Worm (Caenorhabditis elegans) whole organism, young adult: Measurements from ENCODE around the gene ZK402.2.
"Not testable (repeated sequence)": the region's sequence is repeated elsewhere in the genome, so short reads cannot be mapped to it uniquely, and the experiment has no call there.

Experiments
- F23B12.7 ChIP-seq: sonication (generic microtip); optimal IDR thresholded peaks from 2 replicates; lab custom pipeline; 2017; ENCODE audit warnings: missing genetic modification characterization, mild to moderate bottlenecking, missing compliant biosample characterization, antibody characterized with exemption, moderate library complexity; ENCODE audit not compliant: insufficient read depth
- F37B4.10 ChIP-seq: fragments of 200-800 bp; sonication (Bioruptor generic); IDR thresholded peaks from 2 replicates; pipeline ENCODE4 v1.3.6; 2022; ENCODE audit warnings: missing genetic modification characterization, missing compliant biosample characterization
- F57A8.1 ChIP-seq: fragments of 200-800 bp; sonication (Bioruptor generic); optimal IDR thresholded peaks from 2 replicates; lab custom pipeline; 2018; ENCODE audit warnings: mild to moderate bottlenecking, missing genetic modification characterization, moderate library complexity, missing compliant biosample characterization
- Y95B8A.8 ChIP-seq: fragments of 200-800 bp; sonication (Bioruptor generic); IDR thresholded peaks from 2 replicates; pipeline ENCODE4 v1.3.6; 2022; ENCODE audit warnings: missing genetic modification reagents, missing genetic modification characterization, missing compliant biosample characterization
- ZK185.1 ChIP-seq: sonication (generic microtip); optimal IDR thresholded peaks from 2 replicates; lab custom pipeline; 2016; ENCODE audit warnings: mild to moderate bottlenecking, missing genetic modification characterization, missing compliant biosample characterization; ENCODE audit not compliant: poor library complexity, severe bottlenecking
- akir-1 ChIP-seq: fragments of 200-800 bp; sonication (Bioruptor generic); optimal IDR thresholded peaks from 2 replicates; lab custom pipeline; 2018; ENCODE audit warnings: mild to moderate bottlenecking, missing genetic modification characterization, moderate library complexity, missing compliant biosample characterization
- bed-2 ChIP-seq: fragments of 200-800 bp; sonication (Bioruptor generic); IDR thresholded peaks from 2 replicates; pipeline ENCODE4 v1.3.6; 2022; ENCODE audit warnings: missing genetic modification reagents, missing genetic modification characterization, missing compliant biosample characterization
- cebp-1 ChIP-seq, 2 experiments: fragments of 200-800 bp in 1 of 2; sonication (Bioruptor generic) in 1 of 2; sonication (generic microtip) in 1 of 2; IDR thresholded peaks in 1 of 2; optimal IDR thresholded peaks in 1 of 2; 2 replicates each; pipeline versions ENCODE4 v1.3.6 to Lab custom; 2017 to 2022; ENCODE audit warnings: missing compliant biosample characterization in 2 of 2, missing genetic modification characterization in 2 of 2, mild to moderate bottlenecking in 1 of 2, missing genetic modification reagents in 1 of 2, moderate library complexity in 1 of 2
- ceh-58 ChIP-seq: fragments of 200-800 bp; sonication (Bioruptor generic); IDR thresholded peaks from 2 replicates; pipeline ENCODE4 v1.3.6; 2022; ENCODE audit warnings: missing genetic modification characterization, missing compliant biosample characterization
- ceh-91 ChIP-seq: fragments of 200-800 bp; sonication (Bioruptor generic); IDR thresholded peaks from 2 replicates; pipeline ENCODE4 v1.3.6; 2022; ENCODE audit warnings: missing genetic modification reagents, missing genetic modification characterization, missing compliant biosample characterization
- dox-1 ChIP-seq: fragments of 200-800 bp; sonication (Bioruptor generic); IDR thresholded peaks from 2 replicates; pipeline ENCODE4 v1.3.6; 2022; ENCODE audit warnings: missing genetic modification reagents, missing genetic modification characterization, missing compliant biosample characterization
- egl-44 ChIP-seq: fragments of 200-800 bp; sonication (Bioruptor generic); IDR thresholded peaks from 2 replicates; pipeline ENCODE4 v1.3.6; 2022; ENCODE audit warnings: missing genetic modification reagents, missing genetic modification characterization, missing compliant biosample characterization
- ekl-4 ChIP-seq: fragments of 200-800 bp; sonication (Bioruptor generic); IDR thresholded peaks from 2 replicates; pipeline ENCODE4 v1.3.6; 2022; ENCODE audit warnings: missing genetic modification reagents, missing genetic modification characterization, missing compliant biosample characterization
- gei-17 ChIP-seq: fragments of 200-800 bp; sonication (Bioruptor generic); optimal IDR thresholded peaks from 2 replicates; lab custom pipeline; 2018; ENCODE audit warnings: mild to moderate bottlenecking, missing genetic modification characterization, missing compliant biosample characterization
- hrde-1 ChIP-seq: sonication (generic microtip); optimal IDR thresholded peaks from 2 replicates; lab custom pipeline; 2016; ENCODE audit warnings: missing genetic modification characterization, mild to moderate bottlenecking, missing compliant biosample characterization, moderate library complexity, missing genotype, missing genetic modification reagents, borderline replicate concordance
- let-526 ChIP-seq: fragments of 200-800 bp; sonication (Bioruptor generic); IDR thresholded peaks from 2 replicates; pipeline ENCODE4 v1.3.6; 2022; ENCODE audit warnings: missing genetic modification reagents, missing genetic modification characterization, missing compliant biosample characterization
- lin-35 ChIP-seq, 3 experiments: fragments of 150-350 bp in 2 of 3; sonication (generic microtip) in 1 of 3; optimal IDR thresholded peaks; 2 replicates each; lab custom pipeline; 2014 to 2018; ENCODE audit warnings: missing biosample characterization in 3 of 3, missing genetic modification characterization in 3 of 3, missing genetic modification reagents in 3 of 3
- mcd-1 ChIP-seq: fragments of 200-800 bp; sonication (Bioruptor generic); IDR thresholded peaks from 2 replicates; pipeline ENCODE4 v1.3.6; 2022; ENCODE audit warnings: missing genetic modification reagents, missing genetic modification characterization, missing compliant biosample characterization
- nfyb-1 ChIP-seq: fragments of 200-800 bp; sonication (Bioruptor generic); IDR thresholded peaks from 2 replicates; pipeline ENCODE4 v1.3.6; 2022; ENCODE audit warnings: missing genetic modification reagents, missing genetic modification characterization, missing compliant biosample characterization
- nhr-80 ChIP-seq: sonication (generic microtip); optimal IDR thresholded peaks from 2 replicates; lab custom pipeline; 2016; ENCODE audit warnings: missing genetic modification characterization, missing compliant biosample characterization
- sdz-38 ChIP-seq: sonication (generic microtip); optimal IDR thresholded peaks from 2 replicates; lab custom pipeline; 2016; ENCODE audit warnings: missing genotype, missing genetic modification characterization, missing compliant biosample characterization
- snpc-1.3 ChIP-seq: sonication (generic microtip); optimal IDR thresholded peaks from 2 replicates; lab custom pipeline; 2017; ENCODE audit warnings: missing genetic modification characterization, mild to moderate bottlenecking, missing compliant biosample characterization, antibody characterized with exemption, moderate library complexity, missing genotype, missing genetic modification reagents; ENCODE audit not compliant: insufficient read depth
- zfh-2 ChIP-seq: fragments of 200-800 bp; sonication (Bioruptor generic); conservative IDR thresholded peaks from 2 replicates; pipeline ENCODE4 v1.3.6; 2022; ENCODE audit warnings: missing genetic modification reagents, missing genetic modification characterization, missing compliant biosample characterization
- ztf-18 ChIP-seq: sonication (generic microtip); optimal IDR thresholded peaks from 2 replicates; lab custom pipeline; 2016; ENCODE audit warnings: missing genotype, mild to moderate bottlenecking, missing genetic modification characterization, missing compliant biosample characterization
- ztf-22 ChIP-seq: fragments of 200-800 bp; sonication (Bioruptor generic); optimal IDR thresholded peaks from 2 replicates; lab custom pipeline; 2018; ENCODE audit warnings: mild to moderate bottlenecking, missing genetic modification characterization, moderate library complexity, missing compliant biosample characterization

The ZK402.2 gene

ce11 chrX:1420524-1420923 is 17.0 kb downstream of the ZK402.2 start:
- TF ChIP-seq nhr-80 (tag; lab: Kevin White, UChicago) (peak; percentile 9), mcd-1 (GFP tag; lab: Robert Waterston, UW) (peak; percentile 46), nfyb-1 (GFP tag; lab: Robert Waterston, UW) (no peak)

- TF ChIP-seq mcd-1 (GFP tag; lab: Robert Waterston, UW) (0 out of 2 replicates have a peak, but pooled peaks have one; percentile 13), nhr-80 (tag; lab: Kevin White, UChicago) (peak; percentile 51), dox-1 (GFP tag; lab: Robert Waterston, UW) (peak; percentile 60; the same call in 1 of the 2 replicates)
These were observed 18.7 kb downstream of the ZK402.2 start for ce11 chrX:1422221-1422620.

ce11 chrX:1424509-1424908 is 21.0 kb downstream of the ZK402.2 start, which contains the start of gene F19G12.3:
TSS of gene F19G12.3 (plus strand) at chrX:1424809.
- TF ChIP-seq Y95B8A.8: no peak
- no peak for TF ChIP-seq ceh-58 (GFP tag; lab: Robert Waterston, UW)
- 0 out of 2 replicates have a peak, but pooled peaks have one; percentile 8 for TF ChIP-seq zfh-2 (GFP tag; lab: Robert Waterston, UW)

ce11 chrX:1426425-1426824 is 22.9 kb downstream of the ZK402.2 start, which contains the start of gene F19G12.11:
TSS of gene F19G12.11 (minus strand) at chrX:1426525.
- TF ChIP-seq sdz-38 (no peak), egl-44 (GFP tag; lab: Robert Waterston, UW) (no peak), ceh-91 (GFP tag; lab: Robert Waterston, UW) (no peak), hrde-1 (tag; lab: Kevin White, UChicago) (no peak), ztf-18 (tag; lab: Kevin White, UChicago) (no peak), ztf-22 (GFP tag; lab: Kevin White, UChicago) (no peak), F37B4.10 (no peak), F57A8.1 (GFP tag; lab: Kevin White, UChicago) (no peak)

ce11 chrX:1430707-1431106 is 27.2 kb downstream of the ZK402.2 start, which contains the start of gene F19G12.1:
TSS of gene F19G12.1 (plus strand) at chrX:1431007.
- TF ChIP-seq bed-2 (GFP tag; lab: Robert Waterston, UW); let-526; ekl-4 (GFP tag; lab: Robert Waterston, UW): not testable (repeated sequence)

- TF ChIP-seq snpc-1.3 (tag; lab: Kevin White, UChicago) (no peak), cebp-1 (GFP tag; IDR thresholded peaks at IDR 0.05; lab: Robert Waterston, UW) (no peak), cebp-1 (tag; optimal IDR thresholded peaks at IDR 0.05; lab: Kevin White, UChicago) (peak; percentile 9), dox-1 (GFP tag; lab: Robert Waterston, UW) (peak; percentile 31; the same call in 1 of the 2 replicates), gei-17 (GFP tag; lab: Kevin White, UChicago) (peak; percentile 59), F23B12.7 (no peak), egl-44 (GFP tag; lab: Robert Waterston, UW) (0 out of 2 replicates have a peak, but pooled peaks have one; percentile 23), ZK185.1 (tag; lab: Kevin White, UChicago) (peak; percentile 8)
These were observed 33.6 kb downstream of the ZK402.2 start for ce11 chrX:1437097-1437496.

ce11 chrX:1438925-1439324 is 35.4 kb downstream of the ZK402.2 start:
- TF ChIP-seq akir-1: no peak
- no peak for TF ChIP-seq cebp-1 (GFP tag; IDR thresholded peaks at IDR 0.05; lab: Robert Waterston, UW)
- TF ChIP-seq cebp-1 (tag; optimal IDR thresholded peaks at IDR 0.05; lab: Kevin White, UChicago): peak; percentile 24
- TF ChIP-seq dox-1 (GFP tag; lab: Robert Waterston, UW): 0 out of 2 replicates have a peak, but pooled peaks have one; percentile 8
- TF ChIP-seq lin-35 (GFP tag; optimal IDR thresholded peaks at IDR 0.05; lab: Kevin White, UChicago): peak in 1 of 3 experiments; percentile 25
